Worm (Caenorhabditis elegans) whole organism, late embryonic: Measurements from ENCODE around the gene pole-4.

Experiments used
- C38D4.7 ChIP-seq: fragments of 200-800 bp; sonication (Bioruptor generic); optimal IDR thresholded peaks from 2 replicates; lab custom pipeline; 2018; ENCODE audit warnings: mild to moderate bottlenecking, missing genetic modification characterization, moderate library complexity, missing compliant biosample characterization
- F13H6.1 ChIP-seq: sonication (generic microtip); optimal IDR thresholded peaks from 2 replicates; lab custom pipeline; 2016; ENCODE audit warnings: missing genetic modification characterization, missing compliant biosample characterization
- T23F11.4 ChIP-seq: fragments of 200-800 bp; sonication (Bioruptor generic); optimal IDR thresholded peaks from 2 replicates; lab custom pipeline; 2018; ENCODE audit warnings: mild to moderate bottlenecking, missing genetic modification characterization, missing compliant biosample characterization
- ahr-1 ChIP-seq: sonication (generic microtip); optimal IDR thresholded peaks from 2 replicates; lab custom pipeline; 2016; ENCODE audit warnings: missing genetic modification characterization, missing compliant biosample characterization
- ama-1 ChIP-seq: fragments of 150-350 bp; optimal IDR thresholded peaks from 2 replicates; lab custom pipeline; 2014
- ceh-14 ChIP-seq: sonication (generic microtip); optimal IDR thresholded peaks from 2 replicates; lab custom pipeline; 2016; ENCODE audit warnings: missing genotype, missing genetic modification characterization, missing compliant biosample characterization
- ceh-18 ChIP-seq: sonication (generic microtip); optimal IDR thresholded peaks from 2 replicates; lab custom pipeline; 2016; ENCODE audit warnings: missing genetic modification characterization, missing compliant biosample characterization
- ceh-30 ChIP-seq: fragments of 150-350 bp; optimal IDR thresholded peaks from 2 replicates; lab custom pipeline; 2014; ENCODE audit warnings: missing biosample characterization, missing genetic modification characterization
- ceh-31 ChIP-seq: sonication (generic microtip); optimal IDR thresholded peaks from 2 replicates; lab custom pipeline; 2016; ENCODE audit warnings: missing genetic modification characterization, missing compliant biosample characterization
- ceh-34 ChIP-seq: sonication (generic microtip); optimal IDR thresholded peaks from 2 replicates; lab custom pipeline; 2016; ENCODE audit warnings: mild to moderate bottlenecking, missing genetic modification characterization, missing compliant biosample characterization
- ceh-45 ChIP-seq: fragments of 200-800 bp; sonication (Bioruptor generic); IDR thresholded peaks from 2 replicates; pipeline ENCODE4 v1.3.6; 2022; ENCODE audit warnings: missing genetic modification reagents, missing genetic modification characterization, missing compliant biosample characterization
- ceh-6 ChIP-seq: fragments of 200-800 bp; sonication (Bioruptor generic); optimal IDR thresholded peaks from 2 replicates; lab custom pipeline; 2018; ENCODE audit warnings: mild to moderate bottlenecking, missing genetic modification characterization, missing compliant biosample characterization
- che-1 ChIP-seq: sonication (generic microtip); optimal IDR thresholded peaks from 2 replicates; lab custom pipeline; 2016; ENCODE audit warnings: mild to moderate bottlenecking, missing genetic modification characterization, missing compliant biosample characterization
- dve-1 ChIP-seq: sonication (generic microtip); optimal IDR thresholded peaks from 2 replicates; lab custom pipeline; 2017; ENCODE audit warnings: antibody characterized with exemption, mild to moderate bottlenecking, missing genetic modification characterization, missing compliant biosample characterization
- elt-4 ChIP-seq: sonication (generic microtip); optimal IDR thresholded peaks from 2 replicates; lab custom pipeline; 2016; ENCODE audit warnings: missing genetic modification characterization, missing compliant biosample characterization
- ets-4 ChIP-seq: sonication (generic microtip); optimal IDR thresholded peaks from 2 replicates; lab custom pipeline; 2016; ENCODE audit warnings: missing genetic modification characterization, missing compliant biosample characterization
- eyg-1 ChIP-seq: sonication (generic microtip); optimal IDR thresholded peaks from 2 replicates; lab custom pipeline; 2016; ENCODE audit warnings: missing genotype, missing genetic modification characterization, missing compliant biosample characterization
- fax-1 ChIP-seq: sonication (generic microtip); optimal IDR thresholded peaks from 2 replicates; lab custom pipeline; 2016; ENCODE audit warnings: missing genotype, missing genetic modification characterization, missing compliant biosample characterization
- fkh-6 ChIP-seq: sonication (generic microtip); optimal IDR thresholded peaks from 2 replicates; lab custom pipeline; 2016; ENCODE audit warnings: missing genetic modification characterization, missing compliant biosample characterization
- gmeb-2 ChIP-seq: sonication (generic microtip); optimal IDR thresholded peaks from 2 replicates; lab custom pipeline; 2016; ENCODE audit warnings: missing genetic modification characterization, inconsistent platforms, missing compliant biosample characterization
- hlh-15 ChIP-seq: sonication (generic microtip); optimal IDR thresholded peaks from 2 replicates; lab custom pipeline; 2016; ENCODE audit warnings: missing genetic modification characterization, missing compliant biosample characterization
- hlh-6 ChIP-seq: sonication (generic microtip); optimal IDR thresholded peaks from 2 replicates; lab custom pipeline; 2016; ENCODE audit warnings: missing genotype, missing genetic modification characterization, missing compliant biosample characterization
- hlh-8 ChIP-seq: sonication (generic microtip); optimal IDR thresholded peaks from 2 replicates; lab custom pipeline; 2016; ENCODE audit warnings: missing genotype, missing genetic modification characterization, missing compliant biosample characterization
- lim-6 ChIP-seq: sonication (generic microtip); optimal IDR thresholded peaks from 2 replicates; lab custom pipeline; 2016; ENCODE audit warnings: missing genetic modification characterization, missing compliant biosample characterization
- madf-2 ChIP-seq: sonication (generic microtip); optimal IDR thresholded peaks from 2 replicates; lab custom pipeline; 2017; ENCODE audit warnings: missing genetic modification characterization, missing compliant biosample characterization
- pha-2 ChIP-seq: sonication (generic microtip); optimal IDR thresholded peaks from 2 replicates; lab custom pipeline; 2017; ENCODE audit warnings: mild to moderate bottlenecking, missing genetic modification characterization, missing compliant biosample characterization
- pha-4 ChIP-seq: fragments of 150-350 bp; optimal IDR thresholded peaks from 2 replicates; lab custom pipeline; 2018; ENCODE audit warnings: missing biosample characterization, missing genetic modification reagents, missing genetic modification characterization
- pqm-1 ChIP-seq: sonication (generic microtip); optimal IDR thresholded peaks from 2 replicates; lab custom pipeline; 2016; ENCODE audit warnings: missing genetic modification characterization, missing compliant biosample characterization
- pros-1 ChIP-seq: fragments of 150-350 bp; optimal IDR thresholded peaks from 2 replicates; lab custom pipeline; 2014; ENCODE audit warnings: missing biosample characterization, missing genetic modification reagents, missing genetic modification characterization
- rnt-1 ChIP-seq: sonication (generic microtip); optimal IDR thresholded peaks from 2 replicates; lab custom pipeline; 2016; ENCODE audit warnings: missing genetic modification characterization, missing compliant biosample characterization
- sdc-2 ChIP-seq: sonication (generic microtip); optimal IDR thresholded peaks from 2 replicates; lab custom pipeline; 2016; ENCODE audit warnings: missing genotype, missing genetic modification characterization, missing compliant biosample characterization
- sox-2 ChIP-seq: fragments of 200-800 bp; sonication (Bioruptor generic); IDR thresholded peaks from 2 replicates; pipeline ENCODE4 v1.3.6; 2022; ENCODE audit warnings: missing genetic modification reagents, missing genetic modification characterization, missing compliant biosample characterization
- ttx-3 ChIP-seq: sonication (generic microtip); optimal IDR thresholded peaks from 2 replicates; lab custom pipeline; 2016; ENCODE audit warnings: missing genetic modification reagents, missing genetic modification characterization, missing compliant biosample characterization
- unc-42 ChIP-seq: sonication (generic microtip); optimal IDR thresholded peaks from 2 replicates; lab custom pipeline; 2016; ENCODE audit warnings: missing genotype, missing genetic modification characterization, missing compliant biosample characterization
- unc-55 ChIP-seq: sonication (generic microtip); optimal IDR thresholded peaks from 2 replicates; lab custom pipeline; 2017; ENCODE audit warnings: missing biosample characterization, missing genetic modification reagents, missing genetic modification characterization
- unc-86 ChIP-seq: sonication (generic microtip); optimal IDR thresholded peaks from 2 replicates; lab custom pipeline; 2016; ENCODE audit warnings: missing genetic modification characterization, missing compliant biosample characterization
- ztf-16 ChIP-seq: sonication (generic microtip); optimal IDR thresholded peaks from 2 replicates; lab custom pipeline; 2017; ENCODE audit warnings: missing genetic modification characterization, missing compliant biosample characterization

The pole-4 gene

ce11 chrII:14946545-14946944 is 22.6 kb downstream of the pole-4 start:
- TF ChIP-seq lim-6 (tag; lab: Kevin White, UChicago) (no peak), gmeb-2 (tag; lab: Kevin White, UChicago) (no peak), dve-1 (tag; lab: Kevin White, UChicago) (no peak), pros-1 (tag; lab: Kevin White, UChicago) (no peak), unc-86 (tag; lab: Kevin White, UChicago) (no peak), ama-1 (lab: Kevin White, UChicago) (no peak), pha-2 (tag; lab: Kevin White, UChicago) (no peak), ceh-34 (tag; lab: Kevin White, UChicago) (no peak), pqm-1 (tag; lab: Kevin White, UChicago) (no peak), che-1 (tag; lab: Kevin White, UChicago) (no peak), unc-55 (GFP tag; lab: Kevin White, UChicago) (no peak), madf-2 (no peak), hlh-6 (tag; lab: Kevin White, UChicago) (no peak), ets-4 (no peak), T23F11.4 (no peak)

DNA sequence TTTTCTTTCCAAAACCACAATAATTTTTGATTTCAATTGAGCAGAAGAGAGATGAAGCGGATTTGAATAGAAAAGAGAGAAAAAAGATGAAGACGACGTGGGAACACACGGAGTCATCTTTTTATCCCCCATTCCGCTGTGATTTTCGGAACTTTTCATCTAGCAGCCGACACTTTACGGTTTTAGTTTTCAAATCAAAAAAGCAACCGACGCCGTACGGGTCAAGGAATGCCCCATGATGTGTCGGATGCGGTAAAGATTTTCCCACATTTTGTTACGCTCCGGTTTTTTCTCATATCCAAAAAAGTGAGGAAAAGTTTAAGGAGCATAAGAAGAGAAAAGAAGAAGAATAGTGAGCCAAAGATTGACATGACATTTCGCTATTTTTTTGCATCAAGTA is 23.6 kb downstream of the pole-4 start:
- TF ChIP-seq elt-4 (tag; lab: Kevin White, UChicago) = no peak
- TF ChIP-seq unc-42 (tag; lab: Kevin White, UChicago) = no peak
- no peak for TF ChIP-seq rnt-1 (tag; lab: Kevin White, UChicago)
- TF ChIP-seq ceh-31 = no peak
- no peak for TF ChIP-seq sox-2 (GFP tag; lab: Robert Waterston, UW)
- TF ChIP-seq C38D4.7 (GFP tag; lab: Kevin White, UChicago) = no peak
- TF ChIP-seq ahr-1 (tag; lab: Kevin White, UChicago) = no peak
- no peak for TF ChIP-seq ceh-30
- no peak for TF ChIP-seq fkh-6 (tag; lab: Kevin White, UChicago)
- TF ChIP-seq ttx-3 (tag; lab: Kevin White, UChicago) = no peak
- TF ChIP-seq unc-55 (GFP tag; lab: Kevin White, UChicago) = no peak
- TF ChIP-seq lim-6 (tag; lab: Kevin White, UChicago) = no peak
- TF ChIP-seq F13H6.1 (tag; lab: Kevin White, UChicago) = no peak
- no peak for TF ChIP-seq ceh-6 (GFP tag; lab: Kevin White, UChicago)
- TF ChIP-seq dve-1 (tag; lab: Kevin White, UChicago) = no peak
- TF ChIP-seq hlh-8 (tag; lab: Kevin White, UChicago) = no peak
- TF ChIP-seq eyg-1 (tag; lab: Kevin White, UChicago) = no peak
- TF ChIP-seq, all 69 proteins: peak for 0

DNA sequence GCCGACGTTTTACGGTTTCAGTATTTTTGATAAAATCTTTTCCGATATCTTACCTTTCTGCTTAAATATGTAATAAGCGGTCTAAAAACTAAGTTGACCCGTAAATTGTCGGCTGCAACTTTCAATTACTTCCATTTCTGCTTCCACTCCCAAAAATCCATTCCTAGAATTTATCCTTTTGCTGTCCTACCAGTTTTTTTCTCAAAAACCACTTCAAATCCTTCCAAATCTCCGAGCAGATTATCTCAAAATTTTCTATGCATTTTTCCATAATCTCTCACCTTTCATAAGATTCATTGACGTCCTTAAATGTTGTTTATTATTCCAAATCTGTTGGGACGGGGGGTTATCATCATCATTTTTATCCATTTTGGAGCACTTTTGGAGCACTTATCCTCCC is 28.2 kb downstream of the pole-4 start:
- TF ChIP-seq C38D4.7 (GFP tag; lab: Kevin White, UChicago) = no peak
- TF ChIP-seq pha-2 (tag; lab: Kevin White, UChicago) = no peak
- TF ChIP-seq pha-4 = no peak
- no peak for TF ChIP-seq rnt-1 (tag; lab: Kevin White, UChicago)
- no peak for TF ChIP-seq ceh-30
- TF ChIP-seq sdc-2 = no peak
- no peak for TF ChIP-seq F13H6.1 (tag; lab: Kevin White, UChicago)
- TF ChIP-seq fax-1 = no peak
- TF ChIP-seq hlh-15 (tag; lab: Kevin White, UChicago) = no peak
- TF ChIP-seq ceh-18 (tag; lab: Kevin White, UChicago) = no peak
- no peak for TF ChIP-seq ceh-45 (GFP tag; lab: Robert Waterston, UW)
- no peak for TF ChIP-seq ztf-16 (tag; lab: Kevin White, UChicago)

ce11 chrII:14940325-14940724 is 28.8 kb downstream of the pole-4 start:
- TF ChIP-seq ceh-14 (tag; lab: Kevin White, UChicago) = peak; percentile 19
- TF ChIP-seq pha-2 (tag; lab: Kevin White, UChicago) = no peak
- peak; percentile 74 for TF ChIP-seq unc-42 (tag; lab: Kevin White, UChicago)
